Fruit fly (Drosophila melanogaster): ENCODE data around the gene CG13716.

dm6 chr3L:4613846-4614247 lies 20.7 kb downstream of the CG13716 start:
- TF ChIP-seq CTCF (optimal IDR thresholded peaks at IDR 0.05) = no peak
- TF ChIP-seq CG8478 (optimal IDR thresholded peaks at IDR 0.05) = no peak

All from S2 (cell line).